Fruit fly (Drosophila melanogaster) whole organism, embryonic: ENCODE results near the gene CG43230.

ENCODE experiments used
- Aef1 ChIP-seq: fragments of 200-800 bp; sonication (Bioruptor generic); IDR thresholded peaks from 3 replicates; pipeline ENCODE4 v1.3.6; 2022; ENCODE audit warnings: missing biosample characterization, missing genetic modification characterization
- CG18476 ChIP-seq: fragments of 200-800 bp; sonication (Bioruptor generic); optimal IDR thresholded peaks from 2 replicates; lab custom pipeline; 2016; ENCODE audit warnings: missing biosample characterization, mild to moderate bottlenecking, missing genetic modification characterization
- CG9797 ChIP-seq: fragments of 200-800 bp; sonication (Bioruptor generic); optimal IDR thresholded peaks from 3 replicates; lab custom pipeline; 2018; ENCODE audit warnings: missing biosample characterization, mild to moderate bottlenecking, missing genetic modification characterization
- Mad ChIP-seq: fragments of 200-800 bp; sonication (Bioruptor generic); optimal IDR thresholded peaks from 2 replicates; lab custom pipeline; 2016; ENCODE audit warnings: missing biosample characterization, missing genetic modification characterization
- cas ChIP-seq: fragments of 200-800 bp; sonication (Bioruptor generic); IDR thresholded peaks from 2 replicates; pipeline ENCODE4 v1.3.6; 2022; ENCODE audit warnings: missing biosample characterization, missing genetic modification characterization
- chif ChIP-seq, 2 experiments: fragments of 200-800 bp; sonication (Bioruptor generic); optimal IDR thresholded peaks; 3 replicates each; lab custom pipeline; 2016; ENCODE audit warnings: missing biosample characterization in 2 of 2, missing genetic modification characterization in 2 of 2
- en ChIP-seq: fragments of 200-800 bp; sonication (Bioruptor generic); optimal IDR thresholded peaks from 2 replicates; lab custom pipeline; 2016; ENCODE audit warnings: missing biosample characterization, missing genetic modification characterization
- fd96Cb ChIP-seq: fragments of 200-800 bp; sonication (Bioruptor generic); optimal IDR thresholded peaks from 2 replicates; lab custom pipeline; 2018; ENCODE audit warnings: missing biosample characterization, mild to moderate bottlenecking, missing genetic modification characterization, moderate library complexity
- unpg ChIP-seq: fragments of 200-800 bp; sonication (Bioruptor generic); optimal IDR thresholded peaks from 3 replicates; lab custom pipeline; 2018; ENCODE audit warnings: missing biosample characterization, mild to moderate bottlenecking, missing genetic modification characterization, moderate library complexity

DNA sequence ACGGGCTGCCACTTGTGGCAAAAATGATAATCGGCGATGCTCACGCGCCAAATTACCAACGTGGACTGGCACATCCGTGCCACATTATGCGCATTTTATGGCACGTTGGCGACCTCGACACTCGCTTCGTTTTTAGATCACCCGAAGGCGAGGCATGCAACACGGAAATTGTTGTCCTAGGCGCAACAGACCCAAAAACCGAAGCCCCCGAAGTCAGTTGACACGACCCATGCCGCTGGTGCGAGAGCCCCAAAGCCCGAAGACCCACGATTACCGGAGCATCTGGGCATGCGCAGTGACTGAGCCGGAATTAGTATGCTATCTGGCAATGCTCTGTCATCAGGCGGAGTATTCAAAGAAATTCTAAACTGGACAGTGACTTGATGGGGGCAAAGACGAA is 14.6 kb upstream of the CG43230 start, which contains the start of gene CG4168:
- TF ChIP-seq fd96Cb (tag; lab: Kevin White, UChicago) (no peak), CG9797 (GFP tag; lab: Kevin White, UChicago) (no peak), cas (no peak), Aef1 (GFP tag; lab: Robert Waterston, UW) (no peak), chif (GFP tag; optimal IDR thresholded peaks at IDR 0.05; lab: Kevin White, UChicago) (no peak), Mad (GFP tag; lab: Kevin White, UChicago) (no peak), en (no peak), CG18476 (no peak), unpg (GFP tag; lab: Kevin White, UChicago) (no peak)
